Worm (Caenorhabditis elegans) whole organism, midembryonic: ENCODE measurements around the gene metl-1.

Experiments used
- cog-1 ChIP-seq: sonication (generic microtip); optimal IDR thresholded peaks from 2 replicates; lab custom pipeline; 2016; ENCODE audit warnings: missing genetic modification characterization, missing compliant biosample characterization
- ref-1 ChIP-seq: fragments of 200-800 bp; sonication (Bioruptor generic); conservative IDR thresholded peaks from 2 replicates; pipeline ENCODE4 v1.3.6; 2022; ENCODE audit warnings: missing genetic modification reagents, missing genetic modification characterization, missing compliant biosample characterization
- ztf-29 ChIP-seq: fragments of 200-800 bp; sonication (Bioruptor generic); IDR thresholded peaks from 2 replicates; pipeline ENCODE4 v1.3.6; 2022; ENCODE audit warnings: missing genetic modification reagents, missing genetic modification characterization, missing compliant biosample characterization

DNA sequence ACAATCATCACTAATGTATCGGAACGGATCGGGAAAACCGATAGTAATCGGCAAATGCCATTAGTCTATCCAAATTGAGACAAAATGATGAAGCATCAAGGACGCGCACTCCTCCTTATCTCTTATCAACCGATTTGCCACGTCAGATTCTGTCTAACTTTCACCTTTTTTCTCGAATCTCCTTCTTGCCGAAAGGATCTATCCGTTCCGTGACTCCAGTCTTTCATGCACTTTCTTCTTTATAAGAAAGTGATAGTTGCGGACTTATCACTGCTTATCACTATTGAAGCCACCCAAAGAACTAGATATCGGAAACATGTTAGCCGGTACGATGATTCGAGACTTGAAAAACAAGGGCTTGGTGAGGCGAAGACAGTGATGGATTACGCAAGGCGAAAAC lies 28.6 kb upstream of the metl-1 start:
- TF ChIP-seq ztf-29 (GFP tag; lab: Robert Waterston, UW) (no peak), cog-1 (tag; lab: Kevin White, UChicago) (no peak), ref-1 (no peak)
